Fruit fly (Drosophila melanogaster) whole organism, pupa: ENCODE data around the gene CG44428.

Source experiments
- CG14655 ChIP-seq: fragments of 200-800 bp; sonication (Bioruptor generic); optimal IDR thresholded peaks from 3 replicates; lab custom pipeline; 2017; ENCODE audit warnings: mild to moderate bottlenecking, missing biosample characterization, missing genetic modification reagents, missing genetic modification characterization
- CG17806 ChIP-seq: fragments of 200-800 bp; sonication (Bioruptor generic); optimal IDR thresholded peaks from 2 replicates; lab custom pipeline; 2018; ENCODE audit warnings: missing biosample characterization, mild to moderate bottlenecking, missing genetic modification characterization, moderate library complexity
- CG34367 ChIP-seq: fragments of 200-800 bp; sonication (Bioruptor generic); optimal IDR thresholded peaks from 2 replicates; lab custom pipeline; 2018; ENCODE audit warnings: missing biosample characterization, mild to moderate bottlenecking, missing genetic modification characterization
- CG4496 ChIP-seq: fragments of 200-800 bp; sonication (Bioruptor generic); IDR thresholded peaks from 3 replicates; pipeline ENCODE4 v1.3.6; 2022; ENCODE audit warnings: missing biosample characterization, missing genetic modification characterization
- CG9948 ChIP-seq: fragments of 200-800 bp; sonication (Bioruptor generic); optimal IDR thresholded peaks from 2 replicates; lab custom pipeline; 2018; ENCODE audit warnings: missing biosample characterization, mild to moderate bottlenecking, missing genetic modification characterization, moderate library complexity

- TF ChIP-seq CG17806 (tag; lab: Kevin White, UChicago) (peak; percentile 26), CG14655 (peak; percentile 33), CG9948 (tag; lab: Kevin White, UChicago) (peak; percentile 14), CG4496 (peak; percentile 66; the same call in 2 of the 3 replicates), CG34367 (tag; lab: Kevin White, UChicago) (no peak)
Observed at dm6 chrX:13568127-13568526, 38.1 kb upstream of the CG44428 start.
